Worm (Caenorhabditis elegans) whole organism, mixed stage, embryonic: Measurements from ENCODE around the gene C37C3.11.

ENCODE experiments used
- ceh-83 ChIP-seq: fragments of 200-800 bp; sonication (Bioruptor generic); optimal IDR thresholded peaks from 2 replicates; lab custom pipeline; 2018; ENCODE audit warnings: mild to moderate bottlenecking, missing genetic modification characterization, missing compliant biosample characterization
- lsy-2 ChIP-seq: fragments of 150-350 bp; optimal IDR thresholded peaks from 2 replicates; lab custom pipeline; 2014; ENCODE audit warnings: missing biosample characterization, missing genetic modification characterization
- mab-5 ChIP-seq: fragments of 150-350 bp; optimal IDR thresholded peaks from 2 replicates; lab custom pipeline; 2014; ENCODE audit warnings: missing biosample characterization, missing genetic modification characterization
- nhr-76 ChIP-seq: sonication (generic microtip); optimal IDR thresholded peaks from 2 replicates; lab custom pipeline; 2017; ENCODE audit warnings: missing biosample characterization, missing genetic modification characterization
- pha-4 ChIP-seq: fragments of 150-350 bp; optimal IDR thresholded peaks from 2 replicates; lab custom pipeline; 2018; ENCODE audit warnings: missing biosample characterization, missing genetic modification reagents, missing genetic modification characterization
- unc-39 ChIP-seq: fragments of 150-350 bp; optimal IDR thresholded peaks from 2 replicates; lab custom pipeline; 2014; ENCODE audit warnings: missing biosample characterization, missing genetic modification characterization

DNA sequence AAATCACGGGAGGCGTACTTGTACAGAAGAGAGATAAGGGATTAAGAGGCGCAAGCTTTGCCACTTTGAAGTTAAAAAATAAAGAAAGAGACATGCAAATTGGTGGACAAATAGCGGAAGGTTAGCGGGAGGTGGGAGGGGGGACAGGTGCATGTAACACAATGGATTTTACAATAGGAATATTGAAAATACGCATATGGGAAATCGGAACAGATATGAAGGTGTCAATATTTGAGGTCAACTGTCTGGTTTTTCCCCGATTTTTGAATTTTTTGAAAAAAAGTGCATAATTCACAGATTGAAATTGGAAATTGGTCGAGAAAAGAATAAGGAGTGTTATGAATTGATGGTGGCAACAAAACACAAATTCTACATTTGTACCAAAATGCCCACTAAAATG, 2.8 kb downstream of the C37C3.11 start, which contains the start of gene C37C3.17:
- TF ChIP-seq lsy-2 (no peak), mab-5 (tag; lab: Kevin White, UChicago) (no peak), nhr-76 (tag; lab: Kevin White, UChicago) (no peak), ceh-83 (no peak), unc-39 (tag; lab: Kevin White, UChicago) (no peak), pha-4 (no peak)
